Worm (Caenorhabditis elegans) whole organism, L4 larva: ENCODE data around the gene letm-1.
A peak's percentile ranks its signal among the peaks of the same experiment; 100 is the strongest.

ENCODE experiments used
- F44E2.7 ChIP-seq: fragments of 200-800 bp; sonication (Bioruptor generic); IDR thresholded peaks from 2 replicates; pipeline ENCODE4 v2.1.2; 2022; ENCODE audit warnings: missing genetic modification characterization, missing compliant biosample characterization
- ceh-44 ChIP-seq: fragments of 200-800 bp; sonication (Bioruptor generic); IDR thresholded peaks from 2 replicates; pipeline ENCODE4 v1.3.6; 2022; ENCODE audit warnings: missing genetic modification reagents, missing genetic modification characterization, missing compliant biosample characterization
- ceh-62 ChIP-seq: sonication (generic microtip); optimal IDR thresholded peaks from 2 replicates; lab custom pipeline; 2017; ENCODE audit warnings: missing biosample characterization, missing genetic modification characterization
- ces-1 ChIP-seq: fragments of 150-350 bp; sonication (generic microtip); optimal IDR thresholded peaks from 4 replicates; lab custom pipeline; 2014; ENCODE audit warnings: missing biosample characterization, missing genetic modification reagents, missing genetic modification characterization
- cey-2 ChIP-seq: sonication (generic microtip); optimal IDR thresholded peaks from 3 replicates; lab custom pipeline; 2017; ENCODE audit warnings: missing genetic modification characterization, mild to moderate bottlenecking, missing compliant biosample characterization, antibody characterized with exemption, borderline replicate concordance; ENCODE audit not compliant: insufficient read depth
- dve-1 ChIP-seq: sonication (generic microtip); optimal IDR thresholded peaks from 2 replicates; lab custom pipeline; 2017; ENCODE audit warnings: antibody characterized with exemption, mild to moderate bottlenecking, missing genetic modification characterization, missing compliant biosample characterization; ENCODE audit not compliant: insufficient read depth
- nhr-111 ChIP-seq: fragments of 200-800 bp; sonication (Bioruptor generic); optimal IDR thresholded peaks from 2 replicates; lab custom pipeline; 2018; ENCODE audit warnings: mild to moderate bottlenecking, missing genetic modification characterization, missing compliant biosample characterization

- no peak for TF ChIP-seq ces-1
- 0 out of 2 replicates have a peak, but pooled peaks have one; percentile 36 for TF ChIP-seq F44E2.7 (GFP tag; lab: Robert Waterston, UW)
- no peak for TF ChIP-seq ceh-62 (tag; lab: Kevin White, UChicago)
- TF ChIP-seq dve-1 (tag; lab: Kevin White, UChicago), result no peak
- TF ChIP-seq cey-2 (tag; lab: Kevin White, UChicago), result no peak
- no peak for TF ChIP-seq ceh-44
- no peak for TF ChIP-seq nhr-111 (GFP tag; lab: Kevin White, UChicago)
These were observed 7.3 kb downstream of the letm-1 start for ce11 chrV:13668337-13668736.
